Worm (Caenorhabditis elegans): Measurements from ENCODE around the gene srz-78.

DNA sequence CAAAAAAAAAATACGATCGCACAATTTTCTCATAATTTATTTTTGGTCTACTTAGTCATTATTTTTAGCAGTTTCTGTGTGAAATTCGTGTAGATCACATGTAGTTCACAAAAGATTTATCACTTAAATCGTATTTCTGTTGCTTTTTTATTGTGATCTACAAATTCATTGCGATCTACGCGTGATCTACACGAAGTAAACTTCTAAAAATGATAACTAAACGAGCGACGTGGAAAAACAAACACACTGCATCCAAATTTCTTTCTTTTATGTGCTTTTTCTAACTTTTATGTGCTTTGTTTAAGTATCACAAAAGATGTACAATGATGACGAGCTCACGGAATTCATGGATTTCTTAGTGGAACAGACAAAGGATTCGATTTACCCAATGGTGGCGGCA lies 48.3 kb downstream of the srz-78 start, which contains the start of gene B0212.3:
- TF ChIP-seq F13C5.2 (tag; optimal IDR thresholded peaks at IDR 0.05) (no peak), ama-1 (optimal IDR thresholded peaks at IDR 0.05) (no peak), tra-4 (tag; optimal IDR thresholded peaks at IDR 0.05) (no peak), B0310.2 (tag; optimal IDR thresholded peaks at IDR 0.05) (no peak), sea-1 (GFP tag; conservative IDR thresholded peaks at IDR 0.05) (no peak), hnd-1 (tag; optimal IDR thresholded peaks at IDR 0.05) (no peak), ceh-36 (tag; optimal IDR thresholded peaks at IDR 0.05) (no peak), hmbx-1 (tag; optimal IDR thresholded peaks at IDR 0.05) (no peak)

Measured in whole organism, early embryonic.